3 worm cellular contexts compared by ENCODE assay signal in the genomic region with DNA sequence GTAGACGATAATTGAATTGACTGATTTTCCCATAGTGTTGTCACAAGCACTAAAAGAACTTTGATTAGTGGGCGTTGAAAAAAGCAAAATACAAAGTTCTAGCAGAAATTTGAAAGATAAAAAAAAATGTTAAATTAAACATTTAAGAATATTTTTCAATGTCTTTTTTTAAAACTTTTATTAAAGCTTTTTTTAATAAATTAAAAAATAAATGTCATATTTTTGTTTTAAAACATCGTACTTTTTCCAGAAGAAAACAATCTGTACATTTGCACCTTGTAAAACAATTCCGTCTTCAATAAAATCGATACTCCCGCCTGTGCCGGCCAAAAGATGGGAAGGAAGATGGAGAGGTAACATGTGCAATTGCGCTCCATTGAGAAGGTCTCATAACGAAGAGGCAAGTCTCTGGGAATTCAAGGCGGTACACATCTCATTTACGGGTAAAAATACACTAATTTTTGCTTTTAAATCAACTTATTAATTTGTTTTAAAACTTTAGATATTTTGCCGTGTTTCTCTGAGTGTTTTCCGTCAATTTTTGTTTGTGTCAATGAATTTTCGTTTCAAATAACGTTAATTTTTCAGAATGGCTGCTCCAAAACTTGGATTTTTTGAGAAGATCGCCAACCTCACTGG.
TF ChIP-seq lines count a peak whose summit lies in the region.

A gene (minus strand): TSS at position 51 of the 639 bp plus-strand sequence.
A gene (plus strand): TSS at position 589 of the 639 bp plus-strand sequence.

TF ChIP-seq in whole organism, L1 larva, 84 proteins besides CTCF, POLR2A, EP300 and RAD21 (continued from another document and continues in another):
- TF ChIP-seq efl-1 (optimal IDR thresholded peaks at IDR 0.05; lab: Kevin White, UChicago) (peak; percentile 74 to 81), efl-1 (GFP tag; optimal IDR thresholded peaks at IDR 0.05 in 1 of 2; lab: Kevin White, UChicago) (peak; percentile 65 to 96), nhr-11 (tag; optimal IDR thresholded peaks at IDR 0.05; lab: Kevin White, UChicago) (peak; percentile 32), sptf-1 (tag; optimal IDR thresholded peaks at IDR 0.05; lab: Kevin White, UChicago) (no peak), lin-15B (tag; optimal IDR thresholded peaks at IDR 0.05; lab: Kevin White, UChicago) (peak; percentile 86), tbx-2 (tag; optimal IDR thresholded peaks at IDR 0.05; lab: Kevin White, UChicago) (peak; percentile 78), nhr-19 (GFP tag; conservative IDR thresholded peaks at IDR 0.05; lab: Robert Waterston, UW) (peak; percentile 82), nhr-77 (tag; optimal IDR thresholded peaks at IDR 0.05; lab: Kevin White, UChicago) (peak; percentile 86), hlh-4 (tag; optimal IDR thresholded peaks at IDR 0.05; lab: Kevin White, UChicago) (no peak), ama-1 (optimal IDR thresholded peaks at IDR 0.05; lab: Kevin White, UChicago) (no peak), unc-130 (tag; optimal IDR thresholded peaks at IDR 0.05; lab: Kevin White, UChicago) (peak; percentile 72), nhr-47 (tag; optimal IDR thresholded peaks at IDR 0.05; lab: Kevin White, UChicago) (peak; percentile 84), elt-2 (tag; optimal IDR thresholded peaks at IDR 0.05; lab: Kevin White, UChicago) (peak; percentile 27), hlh-17 (GFP tag; optimal IDR thresholded peaks at IDR 0.05; lab: Kevin White, UChicago; ENCODE audit: borderline replicate concordance) (no peak), ztf-11 (tag; optimal IDR thresholded peaks at IDR 0.05; lab: Kevin White, UChicago) (peak in 1 of 2 experiments; percentile 25), snu-23 (GFP tag; optimal IDR thresholded peaks at IDR 0.05; lab: Kevin White, UChicago) (peak; percentile 87), sox-4 (tag; optimal IDR thresholded peaks at IDR 0.05; lab: Kevin White, UChicago) (peak; percentile 21), pax-3 (tag; optimal IDR thresholded peaks at IDR 0.05; lab: Kevin White, UChicago) (peak; percentile 48), sup-37 (GFP tag; optimal IDR thresholded peaks at IDR 0.05; lab: Kevin White, UChicago) (no peak), mep-1 (tag; optimal IDR thresholded peaks at IDR 0.05; lab: Kevin White, UChicago) (peak; percentile 91), grh-1 (GFP tag; IDR thresholded peaks at IDR 0.05; lab: Robert Waterston, UW) (peak; percentile 40), lsy-2 (tag; optimal IDR thresholded peaks at IDR 0.05; lab: Kevin White, UChicago) (peak; percentile 79 to 92), nhr-237 (tag; optimal IDR thresholded peaks at IDR 0.05; lab: Kevin White, UChicago) (peak; percentile 34), ets-5 (GFP tag; IDR thresholded peaks at IDR 0.05; lab: Robert Waterston, UW) (no peak), nhr-20 (tag; optimal IDR thresholded peaks at IDR 0.05; lab: Kevin White, UChicago) (peak; percentile 86), nhr-12 (tag; optimal IDR thresholded peaks at IDR 0.05; lab: Kevin White, UChicago) (no peak), dpl-1 (GFP tag; optimal IDR thresholded peaks at IDR 0.05; lab: Kevin White, UChicago) (peak; percentile 67 to 79 (median 75)), ceh-63 (GFP tag; optimal IDR thresholded peaks at IDR 0.05; lab: Kevin White, UChicago) (no peak), pag-3 (tag; optimal IDR thresholded peaks at IDR 0.05; lab: Kevin White, UChicago; ENCODE audit: borderline replicate concordance, insufficient read depth) (no peak), alr-1 (tag; optimal IDR thresholded peaks at IDR 0.05; lab: Kevin White, UChicago; ENCODE audit: borderline replicate concordance) (no peak), dsc-1 (tag; optimal IDR thresholded peaks at IDR 0.05; lab: Kevin White, UChicago) (peak; percentile 64), F16B12.6 (tag; optimal IDR thresholded peaks at IDR 0.05; lab: Kevin White, UChicago) (peak; percentile 37), C16A3.4 (tag; optimal IDR thresholded peaks at IDR 0.05; lab: Kevin White, UChicago) (peak; percentile 98), snpc-4 (tag; optimal IDR thresholded peaks at IDR 0.05; lab: Kevin White, UChicago) (peak; percentile 28), efl-3 (GFP tag; optimal IDR thresholded peaks at IDR 0.05; lab: Kevin White, UChicago) (no peak), ceh-82 (tag; optimal IDR thresholded peaks at IDR 0.05; lab: Kevin White, UChicago) (peak; percentile 60 to 76 (median 62)), elt-3 (tag; optimal IDR thresholded peaks at IDR 0.05; lab: Kevin White, UChicago) (peak in 3 of 6 experiments; percentile 26 to 70 (median 30)), tlp-1 (tag; optimal IDR thresholded peaks at IDR 0.05; lab: Kevin White, UChicago) (no peak), skn-1 (tag; optimal IDR thresholded peaks at IDR 0.05; lab: Kevin White, UChicago) (peak; percentile 60), nhr-90 (tag; optimal IDR thresholded peaks at IDR 0.05; lab: Kevin White, UChicago; ENCODE audit: poor library complexity) (peak; percentile 78)

TF ChIP-seq in whole organism, L3 larva, 47 proteins besides CTCF, POLR2A, EP300 and RAD21 (continued from another document):
- TF ChIP-seq nhr-77 (tag; optimal IDR thresholded peaks at IDR 0.05; lab: Kevin White, UChicago): no peak
- peak; percentile 62 for TF ChIP-seq snpc-4 (tag; optimal IDR thresholded peaks at IDR 0.05; lab: Kevin White, UChicago)
- TF ChIP-seq lin-15B (tag; optimal IDR thresholded peaks at IDR 0.05; lab: Kevin White, UChicago): peak; percentile 95
- no peak for TF ChIP-seq nhr-28 (tag; optimal IDR thresholded peaks at IDR 0.05; lab: Kevin White, UChicago)
- TF ChIP-seq fkh-2 (tag; optimal IDR thresholded peaks at IDR 0.05; lab: Kevin White, UChicago): no peak
- TF ChIP-seq ztf-4 (tag; optimal IDR thresholded peaks at IDR 0.05; lab: Kevin White, UChicago): no peak
- peak; percentile 28 for TF ChIP-seq lsy-12 (tag; optimal IDR thresholded peaks at IDR 0.05; lab: Kevin White, UChicago)
- no peak for TF ChIP-seq ceh-16 (tag; optimal IDR thresholded peaks at IDR 0.05; lab: Kevin White, UChicago)
- peak; percentile 98 for TF ChIP-seq pha-4 (tag; optimal IDR thresholded peaks at IDR 0.05; lab: Kevin White, UChicago)
- peak; percentile 22 for TF ChIP-seq nhr-43 (tag; optimal IDR thresholded peaks at IDR 0.05; lab: Kevin White, UChicago; ENCODE audit: poor library complexity, severe bottlenecking)
- TF ChIP-seq nhr-11 (tag; optimal IDR thresholded peaks at IDR 0.05; lab: Kevin White, UChicago): no peak
- TF ChIP-seq egl-27 (tag; optimal IDR thresholded peaks at IDR 0.05; lab: Kevin White, UChicago): peak; percentile 32
- TF ChIP-seq mml-1 (tag; optimal IDR thresholded peaks at IDR 0.05; lab: Kevin White, UChicago): no peak
- TF ChIP-seq sea-2 (GFP tag; optimal IDR thresholded peaks at IDR 0.05; lab: Kevin White, UChicago): no peak
- peak; percentile 68 for TF ChIP-seq pqm-1 (tag; optimal IDR thresholded peaks at IDR 0.05; lab: Kevin White, UChicago)
- peak; percentile 58 for TF ChIP-seq elt-2 (tag; optimal IDR thresholded peaks at IDR 0.05; lab: Kevin White, UChicago)
- no peak for TF ChIP-seq unc-39 (tag; optimal IDR thresholded peaks at IDR 0.05; lab: Kevin White, UChicago)
- peak; percentile 93 for TF ChIP-seq nhr-23 (tag; optimal IDR thresholded peaks at IDR 0.05; lab: Kevin White, UChicago)
- no peak for TF ChIP-seq mdl-1 (tag; optimal IDR thresholded peaks at IDR 0.05; lab: Kevin White, UChicago)
- TF ChIP-seq nhr-237 (tag; optimal IDR thresholded peaks at IDR 0.05; lab: Kevin White, UChicago): no peak
- TF ChIP-seq zag-1 (tag; optimal IDR thresholded peaks at IDR 0.05; lab: Kevin White, UChicago): no peak
- TF ChIP-seq jun-1 (tag; optimal IDR thresholded peaks at IDR 0.05; lab: Kevin White, UChicago): peak; percentile 79
- TF ChIP-seq nhr-76 (tag; optimal IDR thresholded peaks at IDR 0.05; lab: Kevin White, UChicago): no peak
- no peak for TF ChIP-seq elt-3 (tag; optimal IDR thresholded peaks at IDR 0.05; lab: Kevin White, UChicago)
- peak; percentile 79 for TF ChIP-seq R02D3.7 (tag; optimal IDR thresholded peaks at IDR 0.05; lab: Kevin White, UChicago)
- TF ChIP-seq ceh-28 (tag; optimal IDR thresholded peaks at IDR 0.05; lab: Kevin White, UChicago): peak; percentile 88
- peak; percentile 75 for TF ChIP-seq hmg-11 (tag; optimal IDR thresholded peaks at IDR 0.05; lab: Kevin White, UChicago)
- no peak for TF ChIP-seq fos-1 (tag; optimal IDR thresholded peaks at IDR 0.05; lab: Kevin White, UChicago)
- TF ChIP-seq aly-2 (tag; optimal IDR thresholded peaks at IDR 0.05; lab: Kevin White, UChicago): no peak

TF ChIP-seq in whole organism, young adult, 124 proteins besides CTCF, POLR2A, EP300 and RAD21 (continued from another document):
- TF ChIP-seq dox-1 (GFP tag; IDR thresholded peaks at IDR 0.05; lab: Robert Waterston, UW): no peak; the same call in 1 of the 2 replicates
